In the genomic region with DNA sequence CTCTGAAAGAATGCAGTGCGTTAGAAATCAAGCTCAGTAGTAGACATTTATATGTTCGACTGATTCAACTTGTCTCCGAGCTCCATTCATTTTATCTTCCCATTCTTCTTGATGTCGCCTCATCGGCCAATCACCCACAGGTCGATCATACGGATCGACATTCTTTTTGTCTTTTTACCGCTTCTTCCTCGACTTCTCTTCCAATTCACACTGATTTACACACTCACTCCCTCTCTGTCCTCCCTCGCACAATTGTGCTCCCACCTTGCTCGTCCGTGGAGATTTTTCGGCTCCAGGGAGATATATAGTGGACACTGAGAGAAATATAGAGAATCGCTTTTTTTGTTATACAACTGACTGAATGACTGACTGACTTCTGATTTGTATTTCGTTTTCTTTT, we compare ENCODE assay signal across 4 worm cellular contexts.
TF ChIP-seq lines count a peak whose summit lies in the region.

No protein-coding gene starts in this region.

TF ChIP-seq in whole organism, L1 larva, 84 proteins besides CTCF, POLR2A, EP300 and RAD21:
- peak; percentile 44 for TF ChIP-seq rnt-1 (tag; optimal IDR thresholded peaks at IDR 0.05; lab: Kevin White, UChicago)
- TF ChIP-seq nhr-71 (tag; optimal IDR thresholded peaks at IDR 0.05; lab: Kevin White, UChicago) = no peak
- TF ChIP-seq lin-14 (GFP tag; optimal IDR thresholded peaks at IDR 0.05; lab: Kevin White, UChicago) = peak; percentile 67

TF ChIP-seq in whole organism, L2 larva, 48 proteins besides CTCF, POLR2A, EP300 and RAD21:
- TF ChIP-seq nhr-129 (tag; optimal IDR thresholded peaks at IDR 0.05; lab: Kevin White, UChicago) = peak; percentile 36
- peak; percentile 2 for TF ChIP-seq F13H6.1 (tag; optimal IDR thresholded peaks at IDR 0.05; lab: Kevin White, UChicago)
- TF ChIP-seq nhr-21 (tag; optimal IDR thresholded peaks at IDR 0.05; lab: Kevin White, UChicago) = no peak

TF ChIP-seq in whole organism, L4 larva, 104 proteins besides CTCF, POLR2A, EP300 and RAD21:
- TF ChIP-seq aha-1 (tag; lab: Kevin White, UChicago) (peak; percentile 82), hmg-1.1 (GFP tag; IDR thresholded peaks at IDR 0.05; lab: Robert Waterston, UW) (no peak), mep-1 (tag; optimal IDR thresholded peaks at IDR 0.05; lab: Kevin White, UChicago) (no peak), unc-62 (GFP tag; optimal IDR thresholded peaks at IDR 0.05 in 1 of 2; lab: Kevin White, UChicago) (peak in 1 of 2 experiments; percentile 98), unc-62 (tag; optimal IDR thresholded peaks at IDR 0.05; lab: Kevin White, UChicago) (no peak), mdl-1 (tag; optimal IDR thresholded peaks at IDR 0.05; lab: Kevin White, UChicago) (no peak), nhr-11 (tag; optimal IDR thresholded peaks at IDR 0.05; lab: Kevin White, UChicago) (no peak), fkh-10 (GFP tag; optimal IDR thresholded peaks at IDR 0.05; lab: Kevin White, UChicago) (no peak)

TF ChIP-seq in whole organism, mixed stage, embryonic, 35 proteins besides CTCF, POLR2A, EP300 and RAD21:
- TF ChIP-seq nhr-12 (tag; optimal IDR thresholded peaks at IDR 0.05; lab: Kevin White, UChicago) (no peak), unc-120 (tag; optimal IDR thresholded peaks at IDR 0.05; lab: Kevin White, UChicago; ENCODE audit: poor library complexity, severe bottlenecking) (peak; percentile 37)
TF ChIP-seq in whole organism, mixed stage, embryonic: peak in this region for 1.

Comparison
In these comparisons a context has a peak if more than half of its experiments do, and no peak if none do; other contexts are left out.
1. Of the 29 proteins assayed by ChIP-seq in both whole organism, L4 larva and whole organism, L1 larva: peak only in whole organism, L4 larva: aha-1; only in whole organism, L1 larva: none; in both: none; in neither: 27; mixed calls (peak in some experiments, not most) for 1.